Fruit fly (Drosophila melanogaster) S2 (cell line): ENCODE data around the gene unc-13-4A.

Experiments used
- CG8478 ChIP-seq: fragments of >200 bp; optimal IDR thresholded peaks from 2 replicates; lab custom pipeline; 2018
- CTCF ChIP-seq, 2 experiments: fragments of >200 bp; optimal IDR thresholded peaks; 2 replicates each; lab custom pipeline; 2018

dm6 chr3L:7323348-7323747 lies 10.7 kb upstream of the unc-13-4A start, which contains the start of the genes RhoGEF4 and Rint1:
- TF ChIP-seq CG8478 (lab: Kevin White, UChicago) (no peak), CTCF (optimal IDR thresholded peaks at IDR 0.05; lab: Kevin White, UChicago) (no peak)
